Fruit fly (Drosophila melanogaster) ovary, adult (tissue): Measurements from ENCODE around the gene CheB38c.
A peak's percentile ranks its signal among the peaks of the same experiment; 100 is the strongest.

Experiments
- CG17801 ChIP-seq: fragments of 200-800 bp; optimal IDR thresholded peaks from 2 replicates; lab custom pipeline; 2019; ENCODE audit warnings: missing biosample characterization, mild to moderate bottlenecking, missing genetic modification characterization, moderate library complexity; ENCODE audit not compliant: partially characterized antibody

CheB38c gene

DNA sequence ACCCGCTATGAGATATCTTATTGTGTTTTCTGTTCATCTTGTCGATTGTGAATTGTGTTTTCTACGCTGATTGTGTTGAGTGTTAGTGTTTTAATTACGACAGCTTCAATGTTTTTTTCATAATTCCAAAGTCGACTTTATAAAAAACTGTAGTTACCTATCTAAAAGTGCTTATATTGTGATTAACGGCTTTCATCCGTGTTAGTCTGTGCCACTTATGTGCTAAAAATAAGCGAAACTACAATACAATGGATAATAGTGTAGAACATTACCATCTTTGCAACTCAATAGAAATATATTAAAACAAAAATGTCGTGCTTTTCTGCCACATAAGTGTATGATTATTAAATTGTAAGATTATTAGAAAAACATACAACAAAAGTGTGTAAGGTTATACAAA is 4.5 kb downstream of the CheB38c start, which contains the start of gene CG33322:
TSS of gene CG33322 (minus strand) at position 101 of the 400 bp plus-strand sequence.
- no peak for TF ChIP-seq CG17801 (GFP tag; lab: Kevin White, UChicago)

DNA sequence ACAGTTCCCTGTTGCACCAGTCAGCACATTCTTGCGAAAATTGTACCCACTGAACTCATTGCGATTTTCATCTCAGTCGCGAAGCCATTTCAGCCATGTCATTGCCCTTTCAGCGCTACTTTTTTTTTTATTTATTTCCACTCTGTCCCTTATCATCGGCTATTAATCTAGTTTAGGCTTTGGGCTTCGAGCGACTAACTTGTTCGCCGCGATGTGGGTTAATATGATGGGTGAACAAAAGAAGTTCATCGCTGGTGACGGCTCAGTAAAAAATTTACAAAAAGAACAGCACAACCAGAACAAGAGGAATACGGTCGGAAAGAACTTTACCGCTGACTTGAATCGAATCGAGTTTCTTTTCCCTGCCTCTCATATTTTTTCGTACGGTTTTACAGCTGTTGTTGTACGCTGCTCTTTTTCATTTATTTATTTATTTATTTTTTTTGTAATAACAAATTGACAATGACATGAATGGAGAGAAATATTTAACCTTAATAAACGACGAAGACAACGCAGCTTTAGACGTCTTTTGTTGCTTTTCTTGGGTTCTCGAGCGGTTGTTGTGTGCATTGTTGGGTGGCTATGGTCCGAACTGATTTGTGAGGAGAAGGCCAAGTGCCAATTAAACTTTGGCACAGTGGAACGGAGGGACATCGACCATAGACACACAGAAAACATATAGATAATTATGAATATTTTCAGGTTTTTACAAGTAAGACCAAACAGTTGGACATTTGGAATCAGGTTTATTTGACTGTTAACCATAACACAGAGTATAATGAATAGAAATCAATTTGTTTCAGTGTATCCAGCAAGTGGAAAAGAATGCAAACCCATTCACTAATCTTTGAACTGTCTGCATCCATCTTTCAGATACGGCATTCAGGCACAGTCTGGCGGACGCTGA is 8.1 kb downstream of the CheB38c start:
- TF ChIP-seq CG17801 (GFP tag; lab: Kevin White, UChicago), result peak; percentile 40

DNA sequence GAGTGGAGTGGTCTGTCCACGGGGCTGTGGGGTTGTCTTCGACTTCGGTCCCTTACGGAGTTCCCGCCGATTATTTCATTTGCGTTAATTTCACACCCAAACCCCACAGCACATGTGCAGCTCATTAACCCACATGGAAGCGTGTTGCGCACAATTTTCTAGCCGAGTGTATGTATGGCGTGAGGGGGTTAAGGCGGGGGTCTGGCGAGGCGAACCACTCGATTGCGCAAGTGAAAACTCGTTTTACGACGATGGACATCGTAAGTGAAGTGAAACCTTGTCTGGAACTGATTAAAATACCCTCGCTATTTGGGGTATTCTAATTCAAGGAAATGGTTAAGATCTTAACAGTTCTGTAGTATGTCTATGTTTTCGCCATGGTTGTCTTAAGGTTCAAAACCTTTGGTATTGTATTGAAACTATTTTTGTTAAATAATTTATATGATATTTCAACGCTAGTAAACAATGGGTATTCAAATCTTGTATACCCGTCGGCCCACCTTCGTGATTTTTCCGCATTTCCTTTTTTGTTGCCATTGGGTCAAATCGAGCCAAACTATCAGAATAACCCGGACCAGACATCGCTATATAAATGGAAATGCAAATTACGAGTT is 9.5 kb downstream of the CheB38c start:
- TF ChIP-seq CG17801 (GFP tag; lab: Kevin White, UChicago), result no peak

DNA sequence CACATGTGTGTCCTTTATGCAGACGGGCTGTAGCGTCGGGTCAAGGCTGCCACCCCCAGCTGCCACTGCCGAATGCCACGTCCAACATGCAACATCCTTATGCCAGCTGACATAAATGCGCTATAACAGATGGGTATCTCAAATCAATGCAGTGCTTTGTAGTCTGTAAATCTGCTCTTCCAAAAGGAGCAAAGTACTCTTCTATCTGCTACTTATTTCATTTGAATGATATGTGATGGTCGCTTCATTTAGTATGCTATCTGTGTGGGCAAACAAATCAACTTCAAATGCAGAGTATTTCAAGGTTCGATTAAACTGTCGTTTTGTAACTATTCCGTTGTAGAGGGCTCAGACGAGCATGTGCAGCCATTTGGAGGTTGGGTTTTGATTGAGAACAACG is 11.4 kb downstream of the CheB38c start:
- no peak for TF ChIP-seq CG17801 (GFP tag; lab: Kevin White, UChicago)

DNA sequence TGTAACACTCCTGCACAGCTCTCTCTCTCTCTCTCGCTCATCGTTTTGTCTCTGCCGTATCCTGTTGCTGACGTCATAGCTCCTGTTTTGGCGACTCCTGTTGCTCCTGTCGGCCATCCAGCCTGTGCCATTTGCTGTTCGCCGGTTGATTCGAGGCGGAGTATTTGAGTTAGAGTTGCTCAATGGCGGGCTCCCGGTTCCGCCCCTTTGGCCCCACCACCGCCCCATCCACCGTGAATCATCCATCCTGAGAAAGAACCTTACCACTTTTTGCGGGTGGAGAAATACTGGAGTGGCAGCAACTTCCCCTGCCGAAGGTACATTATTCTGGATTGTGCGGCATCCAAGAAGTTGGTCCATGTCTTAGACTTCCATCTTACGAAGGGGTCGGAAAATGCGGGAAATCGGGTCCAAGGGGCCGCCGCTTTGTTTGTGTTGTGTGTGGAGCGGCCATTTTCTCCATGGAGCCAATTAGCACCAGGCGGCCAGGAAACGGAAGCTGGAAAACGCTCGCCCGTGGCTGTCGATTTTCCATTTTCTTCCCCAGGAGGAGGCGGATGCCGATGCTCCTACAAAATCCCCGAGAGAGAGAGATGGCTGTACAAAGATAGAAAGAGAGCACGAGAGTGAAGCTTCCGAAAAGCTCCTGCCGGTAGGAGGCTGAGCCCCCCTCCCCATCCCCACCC is 12.0 kb downstream of the CheB38c start:
- no peak for TF ChIP-seq CG17801 (GFP tag; lab: Kevin White, UChicago)

DNA sequence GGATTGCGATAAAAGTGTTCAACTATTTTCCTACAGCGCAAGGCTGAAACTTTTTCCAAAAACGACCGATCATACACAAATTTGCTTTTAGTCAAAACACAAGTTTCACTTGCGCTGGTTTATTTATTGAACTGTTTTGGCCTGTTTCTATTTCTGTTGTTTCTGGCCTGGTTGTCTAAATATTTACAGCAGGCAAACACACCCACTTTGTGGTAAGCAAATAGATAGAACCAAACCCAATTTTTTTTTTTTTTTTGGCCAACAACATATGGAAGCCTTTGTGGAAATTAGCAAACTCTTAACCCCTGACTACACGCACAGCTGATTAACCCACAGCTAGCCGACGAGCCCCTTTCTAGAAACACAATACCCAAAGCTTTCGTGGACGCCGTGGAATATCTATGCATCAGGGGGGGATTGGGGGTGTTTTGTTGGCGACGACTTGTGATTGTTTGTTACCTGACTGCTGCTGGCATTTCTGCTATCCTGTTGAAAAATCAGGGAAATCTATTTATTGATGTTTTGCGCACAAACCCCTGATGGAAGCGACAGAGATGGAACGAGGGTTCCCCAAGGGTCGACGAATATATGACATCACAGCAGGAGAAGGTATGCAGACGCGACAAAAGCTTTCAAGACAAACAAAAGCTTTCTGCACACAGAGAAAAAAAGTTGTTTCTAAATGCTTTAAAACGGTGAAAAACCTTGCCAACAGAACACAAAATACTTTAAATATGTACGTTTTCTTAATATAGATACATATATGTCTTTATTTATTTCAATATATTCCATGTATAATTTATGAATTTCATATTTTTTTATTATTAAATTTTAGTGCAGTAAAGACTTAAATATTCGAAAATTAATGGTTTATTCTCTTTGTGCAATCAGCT is 12.8 kb downstream of the CheB38c start:
- TF ChIP-seq CG17801 (GFP tag; lab: Kevin White, UChicago), result no peak

DNA sequence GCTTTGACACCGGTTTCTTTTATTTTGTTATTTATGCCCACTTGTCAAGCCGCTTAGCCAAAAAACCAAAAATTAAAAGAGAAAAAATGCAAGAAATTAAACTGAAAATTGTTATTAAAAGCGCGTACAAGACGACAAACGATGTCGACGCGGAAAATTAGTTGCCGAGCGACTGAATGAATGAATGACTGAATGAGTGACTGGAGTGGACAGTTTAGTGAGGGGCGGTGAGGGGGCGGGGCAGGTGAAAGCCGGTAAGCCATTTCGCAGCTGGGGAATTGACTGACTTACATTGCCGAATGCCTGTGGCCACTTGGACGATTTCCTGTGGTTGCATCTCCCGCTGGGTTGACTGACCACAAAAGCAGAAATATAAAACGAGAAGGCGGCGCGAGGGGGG is 14.0 kb downstream of the CheB38c start:
- no peak for TF ChIP-seq CG17801 (GFP tag; lab: Kevin White, UChicago)

DNA sequence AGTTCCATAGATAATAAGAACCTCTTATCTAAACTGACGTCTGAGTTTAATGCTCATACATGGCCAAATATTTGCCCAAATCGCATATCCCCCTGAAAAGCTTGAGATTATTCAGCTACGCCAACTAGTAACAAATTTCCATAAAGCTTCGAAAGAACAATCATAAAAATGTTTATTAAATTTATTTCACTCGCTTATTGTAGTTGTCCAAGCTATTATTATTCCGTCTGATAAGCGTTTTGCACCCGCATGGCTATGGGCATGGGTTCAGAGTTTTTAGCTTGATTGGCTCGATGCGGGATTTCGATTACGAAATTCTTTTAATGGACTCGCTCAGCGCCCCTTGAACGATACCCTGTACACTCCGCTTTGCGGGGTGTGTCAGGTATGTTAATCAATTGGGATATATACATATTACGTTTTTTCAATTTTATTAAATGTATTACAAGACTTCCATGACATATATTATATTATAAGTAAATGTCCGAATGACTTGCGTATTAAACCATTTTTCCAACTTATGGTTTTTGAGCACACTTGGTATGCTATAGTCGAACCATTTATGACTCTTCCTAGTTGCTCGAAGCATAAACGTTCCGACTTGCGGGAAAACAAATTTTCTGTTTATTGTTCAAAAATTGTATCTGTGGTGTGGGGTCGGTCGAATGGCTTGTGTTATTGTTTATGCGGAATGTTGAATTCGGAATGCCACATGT is 14.9 kb downstream of the CheB38c start:
- TF ChIP-seq CG17801 (GFP tag; lab: Kevin White, UChicago), result peak; percentile 92

DNA sequence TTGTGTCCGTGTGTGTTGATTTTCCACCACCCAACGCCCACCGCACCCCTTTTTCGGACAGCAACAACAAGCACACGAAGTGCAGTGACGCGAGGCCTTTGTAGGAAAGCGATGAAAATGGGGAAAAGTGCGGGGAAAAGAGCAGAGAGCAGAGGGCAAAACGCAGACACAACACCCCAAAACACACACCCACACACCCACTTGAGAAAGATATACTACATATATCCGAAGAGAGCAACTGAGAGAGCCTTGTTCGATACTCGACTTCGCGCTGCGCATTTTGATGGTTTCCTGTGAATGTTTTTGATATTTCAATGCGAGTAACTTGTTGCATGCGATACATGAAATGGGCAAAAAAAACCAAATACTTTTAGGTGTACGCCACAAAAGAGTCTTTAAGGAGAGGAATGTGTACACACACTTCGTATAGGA is 16.9 kb downstream of the CheB38c start:
- no peak for TF ChIP-seq CG17801 (GFP tag; lab: Kevin White, UChicago)

DNA sequence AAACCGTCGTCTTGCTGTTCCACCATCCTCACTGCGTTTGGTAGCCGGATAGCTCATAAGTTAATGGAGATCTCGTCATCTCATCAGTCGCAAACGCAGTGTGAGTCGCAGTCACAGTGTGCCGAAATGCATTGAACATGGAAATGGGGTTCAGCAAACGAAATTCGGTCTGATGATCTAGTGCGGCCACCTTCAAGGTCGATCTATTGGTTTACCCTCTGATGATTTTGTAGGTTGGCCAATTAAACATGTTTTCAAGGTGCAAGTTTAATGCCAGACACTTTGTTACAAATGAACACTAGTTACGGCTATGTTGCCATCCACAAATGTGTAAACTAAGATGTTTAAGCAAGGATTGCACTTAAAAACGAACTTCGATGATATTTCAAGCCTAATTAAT is 17.8 kb downstream of the CheB38c start:
- no peak for TF ChIP-seq CG17801 (GFP tag; lab: Kevin White, UChicago)

DNA sequence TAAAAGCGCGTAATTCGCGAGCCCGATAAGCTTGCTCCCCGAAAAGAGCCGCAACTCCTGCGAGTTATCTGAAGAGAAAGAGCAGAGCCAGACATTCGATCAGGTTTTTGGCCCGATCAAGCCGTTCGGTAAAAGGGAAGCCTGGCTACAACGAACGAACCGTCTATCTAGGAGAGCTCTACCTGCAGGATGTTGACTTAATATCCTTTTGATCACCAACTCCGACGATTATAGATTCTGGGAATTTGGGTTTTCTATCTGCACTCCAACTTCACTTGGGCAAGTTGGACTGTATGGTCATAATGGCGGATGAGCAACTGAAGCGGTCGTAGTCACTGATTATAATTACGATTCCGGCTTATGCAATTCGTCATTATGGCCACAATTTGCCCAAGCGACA is 18.5 kb downstream of the CheB38c start:
- no peak for TF ChIP-seq CG17801 (GFP tag; lab: Kevin White, UChicago)

DNA sequence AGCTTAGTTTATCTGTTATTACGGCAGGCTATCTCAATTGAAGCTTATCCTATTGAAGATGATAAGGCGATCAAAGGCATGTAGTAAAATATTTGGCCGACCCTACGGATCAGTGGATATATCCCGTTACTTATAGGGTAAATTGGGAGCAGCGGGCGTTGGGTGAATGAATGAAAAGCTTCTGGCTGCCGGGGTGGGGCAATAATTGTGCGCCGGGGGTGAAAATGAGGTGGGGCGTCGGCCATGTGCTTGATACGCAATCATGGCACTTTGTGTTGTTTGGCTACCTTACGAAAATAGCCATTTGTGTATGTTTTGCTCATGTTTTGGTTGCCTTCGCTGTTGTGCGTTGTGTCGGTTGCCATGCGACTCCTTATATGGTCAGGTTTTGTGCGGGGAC is 18.9 kb downstream of the CheB38c start:
- TF ChIP-seq CG17801 (GFP tag; lab: Kevin White, UChicago), result no peak

DNA sequence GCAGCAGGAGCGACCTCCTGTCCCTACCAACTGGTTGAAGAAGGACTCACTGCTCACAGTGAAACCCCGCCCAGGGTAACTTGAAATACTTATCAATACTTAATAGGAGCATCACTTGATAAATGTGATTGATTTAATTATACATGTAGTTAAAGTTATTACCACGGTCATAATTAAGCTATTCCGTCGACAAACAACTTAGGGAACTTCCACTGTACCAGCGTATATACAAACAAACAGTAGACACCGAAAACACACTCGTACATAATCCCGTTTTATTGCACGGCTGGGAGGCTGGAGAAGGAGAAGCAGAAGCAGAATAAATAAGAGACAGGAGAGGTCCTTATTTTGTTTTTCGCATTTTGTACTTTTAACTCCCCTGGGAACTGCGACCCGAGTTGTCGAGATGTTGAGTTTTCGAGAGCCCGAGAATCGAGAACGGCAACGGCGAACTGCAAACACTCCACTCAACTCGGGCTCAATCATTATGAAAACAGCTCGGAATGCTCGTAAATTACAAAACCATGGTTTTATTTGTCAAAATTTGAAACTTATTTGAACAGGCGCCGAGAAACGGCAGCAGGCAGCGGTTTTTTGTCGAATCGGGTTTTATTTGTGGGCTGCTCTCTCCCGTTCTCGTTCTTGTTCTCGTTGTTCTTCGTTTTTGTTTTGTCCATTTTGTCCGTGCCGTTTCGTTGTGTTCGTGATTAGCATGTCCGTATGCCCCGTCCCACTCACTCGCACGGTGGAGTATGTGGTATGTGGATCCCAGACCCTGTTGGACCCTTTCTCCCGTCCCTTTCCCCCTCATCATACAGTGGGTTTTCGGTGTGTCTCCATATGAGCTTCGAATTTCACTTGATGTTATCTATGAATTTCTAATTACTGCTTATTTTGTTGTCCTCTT is 20.4 kb downstream of the CheB38c start:
- TF ChIP-seq CG17801 (GFP tag; lab: Kevin White, UChicago), result peak; percentile 45
